Worm (Caenorhabditis elegans) whole organism, dauer: ENCODE measurements around the gene npr-8.
"Not testable (repeated sequence)": the region's sequence is repeated elsewhere in the genome, so short reads cannot be mapped to it uniquely, and the experiment has no call there.

Source experiments
- unc-62 ChIP-seq: sonication (generic microtip); optimal IDR thresholded peaks from 2 replicates; lab custom pipeline; 2017; ENCODE audit warnings: missing biosample characterization, missing genetic modification reagents, missing genetic modification characterization

The npr-8 gene

ce11 chrX:7376941-7377340 lies at the start of gene npr-8:
npr-8 (plus strand) TSS chrX:7377302.
- TF ChIP-seq unc-62: no peak

ce11 chrX:7328065-7328564 lies 49.0 kb upstream of the npr-8 start:
- TF ChIP-seq unc-62: no peak

- no peak for TF ChIP-seq unc-62
Measured at ce11 chrX:7329601-7330000, 47.5 kb upstream of the npr-8 start, which contains the start of gene ttr-59. ttr-59 (plus strand) TSS chrX:7329818.

ce11 chrX:7330685-7331196 lies 46.4 kb upstream of the npr-8 start, which contains the start of gene ttr-30:
ttr-30 (plus strand) TSS chrX:7330949.
- TF ChIP-seq unc-62: no peak

- TF ChIP-seq unc-62: no peak
Measured at ce11 chrX:7334302-7334724, 42.8 kb upstream of the npr-8 start, which contains the start of gene epg-7. epg-7 (plus strand) TSS chrX:7334714.

- TF ChIP-seq unc-62: no peak
Measured at ce11 chrX:7340394-7340793, 36.7 kb upstream of the npr-8 start.

ce11 chrX:7340915-7341559 lies 36.1 kb upstream of the npr-8 start, which contains the start of gene C07D8.6:
C07D8.6 (plus strand) TSS chrX:7341509.
- TF ChIP-seq unc-62: no peak

- no peak for TF ChIP-seq unc-62
Measured at ce11 chrX:7343218-7343617, 33.9 kb upstream of the npr-8 start.

- TF ChIP-seq unc-62: no peak
Measured at ce11 chrX:7343747-7344146, 33.4 kb upstream of the npr-8 start, which contains the start of gene C07D8.5. C07D8.5 (plus strand) TSS chrX:7344047.

ce11 chrX:7365267-7365666 lies 11.8 kb upstream of the npr-8 start, which contains the start of gene C56G3.2:
C56G3.2 (plus strand) TSS chrX:7365567.
- TF ChIP-seq unc-62: not testable (repeated sequence)

ce11 chrX:7369770-7370169 lies 7.3 kb upstream of the npr-8 start:
- TF ChIP-seq unc-62: no peak

ce11 chrX:7371945-7372344 lies 5.2 kb upstream of the npr-8 start:
- TF ChIP-seq unc-62: no peak

ce11 chrX:7378608-7379007 lies 1.5 kb downstream of the npr-8 start:
- TF ChIP-seq unc-62: no peak

ce11 chrX:7390270-7390669 lies 13.2 kb downstream of the npr-8 start, which contains the start of gene C10A4.6:
C10A4.6 (plus strand) TSS chrX:7390570.
- TF ChIP-seq unc-62: no peak

ce11 chrX:7393167-7393566 lies 16.1 kb downstream of the npr-8 start, which contains the start of gene gad-2:
gad-2 (plus strand) TSS chrX:7393467.
- no peak for TF ChIP-seq unc-62

- no peak for TF ChIP-seq unc-62
Measured at ce11 chrX:7397935-7398334, 20.8 kb downstream of the npr-8 start, which contains the start of gene C10A4.13. C10A4.13 (minus strand) TSS chrX:7398035.

- TF ChIP-seq unc-62: no peak
Measured at ce11 chrX:7398584-7398983, 21.5 kb downstream of the npr-8 start, which contains the start of gene C10A4.10. C10A4.10 (plus strand) TSS chrX:7398884.

ce11 chrX:7400788-7401187 lies 23.7 kb downstream of the npr-8 start, which contains the start of gene C10A4.4:
C10A4.4 (plus strand) TSS chrX:7401088.
- TF ChIP-seq unc-62: no peak
